Worm (Caenorhabditis elegans) whole organism, L1 larva: ENCODE results near the gene Y39H10B.2.

ENCODE experiments used
- ama-1 ChIP-seq: fragments of 150-350 bp; optimal IDR thresholded peaks from 2 replicates; lab custom pipeline; 2014
- ces-1 ChIP-seq: fragments of 150-350 bp; optimal IDR thresholded peaks from 2 replicates; lab custom pipeline; 2014; ENCODE audit warnings: missing biosample characterization, missing genetic modification reagents, missing genetic modification characterization
- elt-2 ChIP-seq: sonication (generic microtip); optimal IDR thresholded peaks from 2 replicates; lab custom pipeline; 2016; ENCODE audit warnings: missing genetic modification characterization, mild to moderate bottlenecking, inconsistent platforms, missing compliant biosample characterization, missing genetic modification reagents
- fkh-10 ChIP-seq: sonication (generic microtip); optimal IDR thresholded peaks from 2 replicates; lab custom pipeline; 2017; ENCODE audit warnings: missing biosample characterization, missing genetic modification reagents, missing genetic modification characterization
- fkh-8 ChIP-seq: sonication (generic microtip); optimal IDR thresholded peaks from 2 replicates; lab custom pipeline; 2016; ENCODE audit warnings: mild to moderate bottlenecking, missing genetic modification characterization, missing compliant biosample characterization
- irx-1 ChIP-seq: sonication (generic microtip); optimal IDR thresholded peaks from 2 replicates; lab custom pipeline; 2016; ENCODE audit warnings: missing genetic modification characterization, missing compliant biosample characterization
- lsy-2 ChIP-seq, 2 experiments: fragments of 150-350 bp; optimal IDR thresholded peaks; 2 replicates each; lab custom pipeline; 2014; ENCODE audit warnings: missing biosample characterization in 2 of 2, missing genetic modification characterization in 2 of 2
- nhr-77 ChIP-seq: fragments of 150-350 bp; optimal IDR thresholded peaks from 2 replicates; lab custom pipeline; 2014; ENCODE audit warnings: missing biosample characterization, missing genetic modification characterization
- skn-1 ChIP-seq: fragments of 150-350 bp; optimal IDR thresholded peaks from 2 replicates; lab custom pipeline; 2014; ENCODE audit warnings: missing biosample characterization, missing genetic modification characterization
- unc-62 ChIP-seq: fragments of 150-350 bp; optimal IDR thresholded peaks from 2 replicates; lab custom pipeline; 2014; ENCODE audit warnings: missing biosample characterization, missing genetic modification reagents, missing genetic modification characterization
- ztf-4 ChIP-seq: fragments of 150-350 bp; optimal IDR thresholded peaks from 2 replicates; lab custom pipeline; 2014; ENCODE audit warnings: missing biosample characterization, missing genetic modification characterization

ce11 chrV:3688733-3689132 lies 20.2 kb downstream of the Y39H10B.2 start:
- TF ChIP-seq elt-2 (tag; lab: Kevin White, UChicago) (no peak), irx-1 (tag; lab: Kevin White, UChicago) (peak; percentile 18), skn-1 (tag; lab: Kevin White, UChicago) (no peak), ces-1 (GFP tag; lab: Kevin White, UChicago) (no peak), unc-62 (no peak), lsy-2 (tag; optimal IDR thresholded peaks at IDR 0.05; lab: Kevin White, UChicago) (peak; percentile 10 to 37), ztf-4 (no peak), ama-1 (lab: Kevin White, UChicago) (no peak), nhr-77 (no peak), fkh-10 (peak; percentile 13), fkh-8 (peak; percentile 3)
